Fruit fly (Drosophila melanogaster) whole organism, embryonic: ENCODE data around the gene senju.

Source experiments
- Adf1 ChIP-seq: fragments of 200-800 bp; sonication (Bioruptor generic); IDR thresholded peaks from 2 replicates; pipeline ENCODE4 v1.3.6; 2022; ENCODE audit warnings: missing biosample characterization, missing genetic modification characterization
- Antp ChIP-seq: fragments of 200-800 bp; sonication (Bioruptor generic); optimal IDR thresholded peaks from 3 replicates; lab custom pipeline; 2016; ENCODE audit warnings: missing biosample characterization, missing genetic modification characterization
- Bgb ChIP-seq: fragments of 200-800 bp; sonication (Bioruptor generic); IDR thresholded peaks from 2 replicates; pipeline ENCODE4 v1.3.6; 2022; ENCODE audit warnings: missing biosample characterization, missing genetic modification characterization; ENCODE audit not compliant: partially characterized antibody
- CG10147 ChIP-seq: fragments of 200-800 bp; sonication (Bioruptor generic); optimal IDR thresholded peaks from 2 replicates; lab custom pipeline; 2019; ENCODE audit warnings: missing biosample characterization, mild to moderate bottlenecking, missing genetic modification characterization, moderate library complexity
- CG11560 ChIP-seq: fragments of 200-800 bp; sonication (Bioruptor generic); IDR thresholded peaks from 3 replicates; pipeline ENCODE4 v1.3.6; 2022; ENCODE audit warnings: missing biosample characterization, missing genetic modification characterization
- CG11696 ChIP-seq: fragments of 200-800 bp; sonication (Bioruptor generic); IDR thresholded peaks from 2 replicates; pipeline ENCODE4 v1.3.6; 2022; ENCODE audit warnings: missing biosample characterization, missing genetic modification characterization
- CG12219 ChIP-seq: fragments of 200-800 bp; sonication (Bioruptor generic); optimal IDR thresholded peaks from 3 replicates; lab custom pipeline; 2018; ENCODE audit warnings: missing biosample characterization, mild to moderate bottlenecking, missing genetic modification characterization
- CG12391 ChIP-seq: fragments of 200-800 bp; sonication (Bioruptor generic); optimal IDR thresholded peaks from 3 replicates; lab custom pipeline; 2018; ENCODE audit warnings: missing biosample characterization, mild to moderate bottlenecking, missing genetic modification characterization, moderate library complexity
- CG13296 ChIP-seq: fragments of 200-800 bp; sonication (Bioruptor generic); optimal IDR thresholded peaks from 3 replicates; lab custom pipeline; 2018; ENCODE audit warnings: missing biosample characterization, mild to moderate bottlenecking, missing genetic modification characterization
- CG13775 ChIP-seq: fragments of 200-800 bp; sonication (Bioruptor generic); optimal IDR thresholded peaks from 3 replicates; lab custom pipeline; 2017; ENCODE audit warnings: missing biosample characterization, mild to moderate bottlenecking, missing genetic modification characterization
- CG14441 ChIP-seq: fragments of 200-800 bp; sonication (Bioruptor generic); IDR thresholded peaks from 2 replicates; pipeline ENCODE4 v1.3.6; 2022; ENCODE audit warnings: missing biosample characterization, missing genetic modification characterization
- CG16813 ChIP-seq: fragments of 200-800 bp; sonication (Bioruptor generic); IDR thresholded peaks from 3 replicates; pipeline ENCODE4 v1.3.6; 2022; ENCODE audit warnings: missing biosample characterization, missing genetic modification characterization; ENCODE audit not compliant: partially characterized antibody
- CG18262 ChIP-seq: fragments of 200-800 bp; optimal IDR thresholded peaks from 3 replicates; lab custom pipeline; 2019; ENCODE audit warnings: missing biosample characterization, mild to moderate bottlenecking, missing genetic modification characterization, moderate library complexity
- CG18599 ChIP-seq: fragments of 200-800 bp; sonication (Bioruptor generic); optimal IDR thresholded peaks from 3 replicates; lab custom pipeline; 2017; ENCODE audit warnings: missing biosample characterization, missing genetic modification characterization, mild to moderate bottlenecking, moderate library complexity, missing genetic modification reagents
- CG30020 ChIP-seq: fragments of 200-800 bp; optimal IDR thresholded peaks from 2 replicates; lab custom pipeline; 2019; ENCODE audit warnings: missing biosample characterization, mild to moderate bottlenecking, missing genetic modification characterization, moderate library complexity
- CG30431 ChIP-seq: fragments of 200-800 bp; sonication (Bioruptor generic); optimal IDR thresholded peaks from 2 replicates; lab custom pipeline; 2017; ENCODE audit warnings: missing biosample characterization, missing genetic modification characterization
- CG31365 ChIP-seq: fragments of 200-800 bp; sonication (Bioruptor generic); optimal IDR thresholded peaks from 2 replicates; lab custom pipeline; 2018; ENCODE audit warnings: missing biosample characterization, mild to moderate bottlenecking, missing genetic modification characterization
- CG31441 ChIP-seq: fragments of 200-800 bp; sonication (Bioruptor generic); IDR thresholded peaks from 2 replicates; pipeline ENCODE4 v1.3.6; 2022; ENCODE audit warnings: missing biosample characterization, missing genetic modification characterization
- CG32532 ChIP-seq: fragments of 200-800 bp; sonication (Bioruptor generic); IDR thresholded peaks from 2 replicates; pipeline ENCODE4 v1.3.6; 2022; ENCODE audit warnings: missing biosample characterization, missing genetic modification characterization
- CG3838 ChIP-seq: fragments of 200-800 bp; sonication (Bioruptor generic); optimal IDR thresholded peaks from 3 replicates; lab custom pipeline; 2016; ENCODE audit warnings: missing biosample characterization, missing genetic modification characterization
- CG4282 ChIP-seq: fragments of 200-800 bp; sonication (Bioruptor generic); optimal IDR thresholded peaks from 2 replicates; lab custom pipeline; 2016; ENCODE audit warnings: missing biosample characterization, missing genetic modification characterization
- CG43689 ChIP-seq: fragments of 200-800 bp; sonication (Bioruptor generic); IDR thresholded peaks from 2 replicates; pipeline ENCODE4 v1.3.6; 2022; ENCODE audit warnings: missing biosample characterization, missing genetic modification characterization
- CG6272 ChIP-seq: fragments of 200-800 bp; sonication (Bioruptor generic); IDR thresholded peaks from 2 replicates; pipeline ENCODE4 v1.3.6; 2022; ENCODE audit warnings: missing biosample characterization, missing genetic modification characterization
- CG6854 ChIP-seq: fragments of 200-800 bp; sonication (Bioruptor generic); optimal IDR thresholded peaks from 3 replicates; lab custom pipeline; 2017; ENCODE audit warnings: missing biosample characterization, mild to moderate bottlenecking, missing genetic modification characterization
- CG7556 ChIP-seq: fragments of 200-800 bp; sonication (Bioruptor generic); optimal IDR thresholded peaks from 2 replicates; lab custom pipeline; 2017; ENCODE audit warnings: missing biosample characterization, mild to moderate bottlenecking, missing genetic modification characterization
- CG8765 ChIP-seq: fragments of 200-800 bp; sonication (Bioruptor generic); IDR thresholded peaks from 2 replicates; pipeline ENCODE4 v1.3.6; 2022; ENCODE audit warnings: missing biosample characterization, missing genetic modification characterization
- Deaf1 ChIP-seq: fragments of 200-800 bp; optimal IDR thresholded peaks from 3 replicates; lab custom pipeline; 2019; ENCODE audit warnings: missing biosample characterization, mild to moderate bottlenecking, missing genetic modification characterization, moderate library complexity
- Hey ChIP-seq: fragments of 200-800 bp; sonication (Bioruptor generic); optimal IDR thresholded peaks from 3 replicates; lab custom pipeline; 2018; ENCODE audit warnings: missing biosample characterization, mild to moderate bottlenecking, missing genetic modification characterization
- HmgZ ChIP-seq: fragments of 200-800 bp; sonication (Bioruptor generic); optimal IDR thresholded peaks from 2 replicates; lab custom pipeline; 2018; ENCODE audit warnings: missing biosample characterization, mild to moderate bottlenecking, missing genetic modification characterization
- Hmx ChIP-seq: fragments of 200-800 bp; sonication (Bioruptor generic); optimal IDR thresholded peaks from 2 replicates; lab custom pipeline; 2016; ENCODE audit warnings: missing biosample characterization, missing genetic modification characterization
- MTF-1 ChIP-seq: fragments of 200-800 bp; sonication (Bioruptor generic); optimal IDR thresholded peaks from 2 replicates; lab custom pipeline; 2018; ENCODE audit warnings: missing biosample characterization, mild to moderate bottlenecking, missing genetic modification characterization, borderline replicate concordance
- Vsx1 ChIP-seq: fragments of 200-800 bp; sonication (Bioruptor generic); optimal IDR thresholded peaks from 2 replicates; lab custom pipeline; 2017; ENCODE audit warnings: missing biosample characterization, mild to moderate bottlenecking, missing genetic modification characterization, missing genetic modification reagents
- abd-A ChIP-seq: fragments of 200-800 bp; sonication (Bioruptor generic); optimal IDR thresholded peaks from 3 replicates; lab custom pipeline; 2019; ENCODE audit warnings: missing biosample characterization, mild to moderate bottlenecking, missing genetic modification characterization, moderate library complexity
- cwo ChIP-seq: fragments of 200-800 bp; sonication (Bioruptor generic); optimal IDR thresholded peaks from 3 replicates; lab custom pipeline; 2017; ENCODE audit warnings: missing biosample characterization, missing genetic modification characterization, mild to moderate bottlenecking, moderate library complexity, missing genetic modification reagents
- dan ChIP-seq: fragments of 200-800 bp; sonication (Bioruptor generic); IDR thresholded peaks from 2 replicates; pipeline ENCODE4 v1.3.6; 2022; ENCODE audit warnings: missing biosample characterization, missing genetic modification characterization
- emc ChIP-seq: fragments of 200-800 bp; sonication (Bioruptor generic); optimal IDR thresholded peaks from 2 replicates; lab custom pipeline; 2016; ENCODE audit warnings: missing biosample characterization, missing genetic modification characterization
- esg ChIP-seq: fragments of 200-800 bp; sonication (Bioruptor generic); conservative IDR thresholded peaks from 2 replicates; pipeline ENCODE4 v1.3.6; 2022; ENCODE audit warnings: missing biosample characterization, missing genetic modification characterization
- fd64A ChIP-seq: fragments of 200-800 bp; sonication (Bioruptor generic); optimal IDR thresholded peaks from 3 replicates; lab custom pipeline; 2018; ENCODE audit warnings: missing biosample characterization, mild to moderate bottlenecking, missing genetic modification characterization
- fu2 ChIP-seq: fragments of 200-800 bp; sonication (Bioruptor generic); optimal IDR thresholded peaks from 2 replicates; lab custom pipeline; 2016; ENCODE audit warnings: missing biosample characterization, missing genetic modification characterization
- gt ChIP-seq: fragments of 200-800 bp; sonication (Bioruptor generic); IDR thresholded peaks from 2 replicates; pipeline ENCODE4 v1.3.6; 2022; ENCODE audit warnings: missing biosample characterization, missing genetic modification characterization
- hth ChIP-seq: fragments of >200 bp; optimal IDR thresholded peaks from 2 replicates; lab custom pipeline; 2017; ENCODE audit warnings: inconsistent platforms
- ind ChIP-seq: fragments of 200-800 bp; sonication (Bioruptor generic); optimal IDR thresholded peaks from 3 replicates; lab custom pipeline; 2016; ENCODE audit warnings: missing biosample characterization, missing genetic modification characterization
- kni ChIP-seq: fragments of 200-800 bp; sonication (Bioruptor generic); optimal IDR thresholded peaks from 3 replicates; lab custom pipeline; 2017; ENCODE audit warnings: mild to moderate bottlenecking, missing biosample characterization, missing genetic modification reagents, missing genetic modification characterization
- onecut ChIP-seq: fragments of 200-800 bp; sonication (Bioruptor generic); IDR thresholded peaks from 2 replicates; pipeline ENCODE4 v1.3.6; 2022; ENCODE audit warnings: missing biosample characterization, missing genetic modification characterization
- sim ChIP-seq: fragments of 200-800 bp; sonication (Bioruptor generic); IDR thresholded peaks from 2 replicates; pipeline ENCODE4 v1.3.6; 2022; ENCODE audit warnings: missing biosample characterization, missing genetic modification characterization
- slou ChIP-seq: fragments of 200-800 bp; sonication (Bioruptor generic); optimal IDR thresholded peaks from 3 replicates; lab custom pipeline; 2016; ENCODE audit warnings: missing biosample characterization, missing genetic modification characterization
- tin ChIP-seq: fragments of 200-800 bp; sonication (Bioruptor generic); optimal IDR thresholded peaks from 3 replicates; lab custom pipeline; 2016; ENCODE audit warnings: missing biosample characterization, missing genetic modification characterization
- tx ChIP-seq: fragments of 200-800 bp; sonication (Bioruptor generic); optimal IDR thresholded peaks from 2 replicates; lab custom pipeline; 2016; ENCODE audit warnings: missing biosample characterization, missing genetic modification characterization
- zen2 ChIP-seq: fragments of 200-800 bp; sonication (Bioruptor generic); IDR thresholded peaks from 3 replicates; pipeline ENCODE4 v1.3.6; 2022; ENCODE audit warnings: missing biosample characterization, missing genetic modification characterization; ENCODE audit not compliant: partially characterized antibody
- zfh2 ChIP-seq: fragments of 200-800 bp; sonication (Bioruptor generic); optimal IDR thresholded peaks from 2 replicates; lab custom pipeline; 2016; ENCODE audit warnings: missing biosample characterization, missing genetic modification characterization

senju gene

dm6 chr2L:5086905-5087522 is 34.4 kb downstream of the senju start (continued):
- TF ChIP-seq CG12391: peak; percentile 82
- peak; percentile 62; the same call in 1 of the 2 replicates for TF ChIP-seq CG43689 (GFP tag; lab: Robert Waterston, UW)
- TF ChIP-seq zen2: no peak
- TF ChIP-seq CG30020: peak; percentile 15
- peak; percentile 85 for TF ChIP-seq CG18262
- TF ChIP-seq CG31441: peak; percentile 92
- TF ChIP-seq CG30431 (GFP tag; lab: Kevin White, UChicago): peak; percentile 60
- peak; percentile 78 for TF ChIP-seq cwo (GFP tag; lab: Kevin White, UChicago)
- no peak for TF ChIP-seq CG6272
- TF ChIP-seq CG18599 (GFP tag; lab: Kevin White, UChicago): peak; percentile 89
- TF ChIP-seq CG7556 (GFP tag; lab: Kevin White, UChicago): peak; percentile 90
- TF ChIP-seq CG12219: peak; percentile 79
- TF ChIP-seq zfh2: peak; percentile 57
- peak; percentile 49 for TF ChIP-seq tin (GFP tag; lab: Kevin White, UChicago)
- peak; percentile 68 for TF ChIP-seq CG14441 (GFP tag; lab: Robert Waterston, UW)
- peak; percentile 85 for TF ChIP-seq CG13296 (GFP tag; lab: Kevin White, UChicago)
- peak; percentile 79 for TF ChIP-seq CG6854 (GFP tag; lab: Kevin White, UChicago)
- peak; percentile 67 for TF ChIP-seq tx (GFP tag; lab: Kevin White, UChicago)
- TF ChIP-seq Hey (tag; lab: Kevin White, UChicago): no peak
- TF ChIP-seq CG31365 (tag; lab: Kevin White, UChicago): peak; percentile 49
- peak; percentile 59 for TF ChIP-seq abd-A (tag; lab: Kevin White, UChicago)
- TF ChIP-seq CG8765 (GFP tag; lab: Robert Waterston, UW): no peak
- TF ChIP-seq CG3838 (GFP tag; lab: Kevin White, UChicago): peak; percentile 47
- no peak; the same call in 1 of the 2 replicates for TF ChIP-seq sim (GFP tag; lab: Robert Waterston, UW)
- TF ChIP-seq esg: peak; percentile 53; the same call in 1 of the 2 replicates
- TF ChIP-seq Adf1 (GFP tag; lab: Robert Waterston, UW): no peak
- peak; percentile 26 for TF ChIP-seq fu2 (GFP tag; lab: Kevin White, UChicago)
- TF ChIP-seq MTF-1 (GFP tag; lab: Kevin White, UChicago): peak; percentile 32
- TF ChIP-seq gt (GFP tag; lab: Robert Waterston, UW): no peak
- TF ChIP-seq Deaf1 (tag; lab: Kevin White, UChicago): peak; percentile 61
- TF ChIP-seq HmgZ: peak; percentile 66
- TF ChIP-seq CG16813 (GFP tag; lab: Robert Waterston, UW): no peak
- TF ChIP-seq CG4282 (GFP tag; lab: Kevin White, UChicago): no peak
- TF ChIP-seq CG32532 (GFP tag; lab: Robert Waterston, UW): 0 out of 2 replicates have a peak, but pooled peaks have one; percentile 8
- peak; percentile 52 for TF ChIP-seq Vsx1 (GFP tag; lab: Kevin White, UChicago)
- TF ChIP-seq ind: peak; percentile 68
- TF ChIP-seq Antp (GFP tag; lab: Kevin White, UChicago): peak; percentile 60
- TF ChIP-seq CG10147: peak; percentile 77
- TF ChIP-seq Hmx (GFP tag; lab: Kevin White, UChicago): no peak
- TF ChIP-seq fd64A: peak; percentile 64
- TF ChIP-seq slou (GFP tag; lab: Kevin White, UChicago): peak; percentile 81
- TF ChIP-seq CG11560 (tag; lab: Robert Waterston, UW): no peak
- peak; percentile 72 for TF ChIP-seq CG13775 (GFP tag; lab: Kevin White, UChicago)
- TF ChIP-seq dan (GFP tag; lab: Robert Waterston, UW): no peak
- TF ChIP-seq Bgb (GFP tag; lab: Robert Waterston, UW): no peak
- no peak for TF ChIP-seq kni (GFP tag; lab: Kevin White, UChicago)
- TF ChIP-seq CG11696: peak; percentile 86
- peak; percentile 46 for TF ChIP-seq emc
- peak; percentile 61 for TF ChIP-seq onecut
- no peak for TF ChIP-seq hth (lab: Kevin White, UChicago)
